Worm (Caenorhabditis elegans) whole organism, late embryonic: Measurements from ENCODE around the gene K07G6.1.

ENCODE experiments used
- C38D4.7 ChIP-seq: fragments of 200-800 bp; sonication (Bioruptor generic); optimal IDR thresholded peaks from 2 replicates; lab custom pipeline; 2018; ENCODE audit warnings: mild to moderate bottlenecking, missing genetic modification characterization, moderate library complexity, missing compliant biosample characterization
- K02D7.2 ChIP-seq: sonication (generic microtip); optimal IDR thresholded peaks from 2 replicates; lab custom pipeline; 2017; ENCODE audit warnings: mild to moderate bottlenecking, missing genetic modification characterization, missing compliant biosample characterization
- ahr-1 ChIP-seq: sonication (generic microtip); optimal IDR thresholded peaks from 2 replicates; lab custom pipeline; 2016; ENCODE audit warnings: missing genetic modification characterization, missing compliant biosample characterization
- ama-1 ChIP-seq: fragments of 150-350 bp; optimal IDR thresholded peaks from 2 replicates; lab custom pipeline; 2014
- ceh-14 ChIP-seq: sonication (generic microtip); optimal IDR thresholded peaks from 2 replicates; lab custom pipeline; 2016; ENCODE audit warnings: missing genotype, missing genetic modification characterization, missing compliant biosample characterization
- ceh-18 ChIP-seq: sonication (generic microtip); optimal IDR thresholded peaks from 2 replicates; lab custom pipeline; 2016; ENCODE audit warnings: missing genetic modification characterization, missing compliant biosample characterization
- ceh-19 ChIP-seq: fragments of 200-800 bp; sonication (Bioruptor generic); optimal IDR thresholded peaks from 2 replicates; lab custom pipeline; 2018; ENCODE audit warnings: mild to moderate bottlenecking, missing genetic modification characterization, missing compliant biosample characterization
- ceh-24 ChIP-seq: sonication (generic microtip); optimal IDR thresholded peaks from 2 replicates; lab custom pipeline; 2016; ENCODE audit warnings: mild to moderate bottlenecking, missing genetic modification characterization, missing compliant biosample characterization
- ceh-34 ChIP-seq: sonication (generic microtip); optimal IDR thresholded peaks from 2 replicates; lab custom pipeline; 2016; ENCODE audit warnings: mild to moderate bottlenecking, missing genetic modification characterization, missing compliant biosample characterization
- ceh-45 ChIP-seq: fragments of 200-800 bp; sonication (Bioruptor generic); IDR thresholded peaks from 2 replicates; pipeline ENCODE4 v1.3.6; 2022; ENCODE audit warnings: missing genetic modification reagents, missing genetic modification characterization, missing compliant biosample characterization
- ceh-48 ChIP-seq: sonication (generic microtip); optimal IDR thresholded peaks from 2 replicates; lab custom pipeline; 2016; ENCODE audit warnings: missing genetic modification characterization, inconsistent platforms, missing compliant biosample characterization
- ceh-6 ChIP-seq: fragments of 200-800 bp; sonication (Bioruptor generic); optimal IDR thresholded peaks from 2 replicates; lab custom pipeline; 2018; ENCODE audit warnings: mild to moderate bottlenecking, missing genetic modification characterization, missing compliant biosample characterization
- che-1 ChIP-seq: sonication (generic microtip); optimal IDR thresholded peaks from 2 replicates; lab custom pipeline; 2016; ENCODE audit warnings: mild to moderate bottlenecking, missing genetic modification characterization, missing compliant biosample characterization
- elt-2 ChIP-seq: sonication (generic microtip); optimal IDR thresholded peaks from 2 replicates; lab custom pipeline; 2016; ENCODE audit warnings: missing genetic modification reagents, missing genetic modification characterization, missing compliant biosample characterization
- eyg-1 ChIP-seq: sonication (generic microtip); optimal IDR thresholded peaks from 2 replicates; lab custom pipeline; 2016; ENCODE audit warnings: missing genotype, missing genetic modification characterization, missing compliant biosample characterization
- gmeb-2 ChIP-seq: sonication (generic microtip); optimal IDR thresholded peaks from 2 replicates; lab custom pipeline; 2016; ENCODE audit warnings: missing genetic modification characterization, inconsistent platforms, missing compliant biosample characterization
- hlh-13 ChIP-seq: fragments of 200-800 bp; sonication (Bioruptor generic); optimal IDR thresholded peaks from 2 replicates; lab custom pipeline; 2018; ENCODE audit warnings: mild to moderate bottlenecking, missing genetic modification characterization, missing compliant biosample characterization
- hlh-15 ChIP-seq: sonication (generic microtip); optimal IDR thresholded peaks from 2 replicates; lab custom pipeline; 2016; ENCODE audit warnings: missing genetic modification characterization, missing compliant biosample characterization
- hlh-30 ChIP-seq: sonication (generic microtip); optimal IDR thresholded peaks from 2 replicates; lab custom pipeline; 2017; ENCODE audit warnings: antibody characterized with exemption, missing genetic modification characterization, missing compliant biosample characterization; ENCODE audit not compliant: insufficient read depth
- madf-2 ChIP-seq: sonication (generic microtip); optimal IDR thresholded peaks from 2 replicates; lab custom pipeline; 2017; ENCODE audit warnings: missing genetic modification characterization, missing compliant biosample characterization
- mec-3 ChIP-seq: sonication (generic microtip); optimal IDR thresholded peaks from 2 replicates; lab custom pipeline; 2016; ENCODE audit warnings: borderline replicate concordance, missing genetic modification characterization, missing compliant biosample characterization
- pag-3 ChIP-seq: sonication (generic microtip); optimal IDR thresholded peaks from 2 replicates; lab custom pipeline; 2016; ENCODE audit warnings: missing compliant biosample characterization, missing genetic modification characterization, borderline replicate concordance
- pat-9 ChIP-seq: fragments of 200-800 bp; sonication (Bioruptor generic); optimal IDR thresholded peaks from 2 replicates; lab custom pipeline; 2018; ENCODE audit warnings: mild to moderate bottlenecking, missing genetic modification characterization, moderate library complexity, missing compliant biosample characterization
- pha-2 ChIP-seq: sonication (generic microtip); optimal IDR thresholded peaks from 2 replicates; lab custom pipeline; 2017; ENCODE audit warnings: mild to moderate bottlenecking, missing genetic modification characterization, missing compliant biosample characterization
- pha-4 ChIP-seq: fragments of 150-350 bp; optimal IDR thresholded peaks from 2 replicates; lab custom pipeline; 2018; ENCODE audit warnings: missing biosample characterization, missing genetic modification reagents, missing genetic modification characterization
- pros-1 ChIP-seq: fragments of 150-350 bp; optimal IDR thresholded peaks from 2 replicates; lab custom pipeline; 2014; ENCODE audit warnings: missing biosample characterization, missing genetic modification reagents, missing genetic modification characterization
- ref-2 ChIP-seq: sonication (generic microtip); optimal IDR thresholded peaks from 2 replicates; lab custom pipeline; 2016; ENCODE audit warnings: missing genetic modification characterization, missing compliant biosample characterization
- rnt-1 ChIP-seq: sonication (generic microtip); optimal IDR thresholded peaks from 2 replicates; lab custom pipeline; 2016; ENCODE audit warnings: missing genetic modification characterization, missing compliant biosample characterization
- sdc-2 ChIP-seq: sonication (generic microtip); optimal IDR thresholded peaks from 2 replicates; lab custom pipeline; 2016; ENCODE audit warnings: missing genotype, missing genetic modification characterization, missing compliant biosample characterization
- sox-2 ChIP-seq: fragments of 200-800 bp; sonication (Bioruptor generic); IDR thresholded peaks from 2 replicates; pipeline ENCODE4 v1.3.6; 2022; ENCODE audit warnings: missing genetic modification reagents, missing genetic modification characterization, missing compliant biosample characterization
- sox-4 ChIP-seq: sonication (generic microtip); optimal IDR thresholded peaks from 2 replicates; lab custom pipeline; 2017; ENCODE audit warnings: mild to moderate bottlenecking, missing genetic modification characterization, inconsistent platforms, missing compliant biosample characterization
- tbx-7 ChIP-seq: sonication (generic microtip); optimal IDR thresholded peaks from 2 replicates; lab custom pipeline; 2016; ENCODE audit warnings: missing genotype, missing genetic modification characterization, missing compliant biosample characterization
- ttx-3 ChIP-seq: sonication (generic microtip); optimal IDR thresholded peaks from 2 replicates; lab custom pipeline; 2016; ENCODE audit warnings: missing genetic modification reagents, missing genetic modification characterization, missing compliant biosample characterization
- unc-42 ChIP-seq: sonication (generic microtip); optimal IDR thresholded peaks from 2 replicates; lab custom pipeline; 2016; ENCODE audit warnings: missing genotype, missing genetic modification characterization, missing compliant biosample characterization
- unc-55 ChIP-seq: sonication (generic microtip); optimal IDR thresholded peaks from 2 replicates; lab custom pipeline; 2017; ENCODE audit warnings: missing biosample characterization, missing genetic modification reagents, missing genetic modification characterization
- unc-86 ChIP-seq: sonication (generic microtip); optimal IDR thresholded peaks from 2 replicates; lab custom pipeline; 2016; ENCODE audit warnings: missing genetic modification characterization, missing compliant biosample characterization
- ztf-16 ChIP-seq: sonication (generic microtip); optimal IDR thresholded peaks from 2 replicates; lab custom pipeline; 2017; ENCODE audit warnings: missing genetic modification characterization, missing compliant biosample characterization

The K07G6.1 gene

DNA sequence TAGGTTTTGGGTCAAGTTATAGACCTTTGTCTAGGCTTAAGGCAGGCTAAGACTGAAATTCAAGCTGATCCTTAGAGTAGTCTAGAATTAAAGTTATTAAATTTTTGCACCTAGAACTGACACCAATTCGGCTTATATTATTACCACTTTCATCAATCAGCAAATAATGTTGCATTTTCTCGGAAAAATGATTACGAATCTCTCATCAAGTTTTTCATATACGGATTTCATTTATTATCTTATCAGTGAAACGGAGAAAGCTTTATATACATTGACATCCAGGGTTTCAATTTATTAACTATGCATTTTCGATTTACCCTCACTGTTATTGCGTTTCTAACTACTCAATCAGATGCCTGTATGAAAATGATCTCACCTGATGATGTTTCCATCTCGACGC lies at the start of gene K07G6.1:
Gene K07G6.1 (plus strand): TSS at position 301 of the 400 bp plus-strand sequence.
- no peak for TF ChIP-seq ama-1 (lab: Kevin White, UChicago)
- no peak for TF ChIP-seq unc-55
- TF ChIP-seq pha-2 (tag; lab: Kevin White, UChicago), result no peak
- TF ChIP-seq hlh-30 (tag; lab: Kevin White, UChicago), result no peak
- no peak for TF ChIP-seq ceh-24 (tag; lab: Kevin White, UChicago)
- TF ChIP-seq ceh-34 (tag; lab: Kevin White, UChicago), result no peak
- TF ChIP-seq unc-42 (tag; lab: Kevin White, UChicago), result no peak
- TF ChIP-seq ahr-1, result no peak
- TF ChIP-seq ceh-14 (tag; lab: Kevin White, UChicago), result no peak
- no peak for TF ChIP-seq rnt-1 (tag; lab: Kevin White, UChicago)
- no peak for TF ChIP-seq madf-2
- TF ChIP-seq ceh-18 (tag; lab: Kevin White, UChicago), result no peak
- TF ChIP-seq elt-2, result no peak
- TF ChIP-seq eyg-1 (tag; lab: Kevin White, UChicago), result no peak
- TF ChIP-seq mec-3, result no peak
- TF ChIP-seq pag-3 (tag; lab: Kevin White, UChicago), result no peak

DNA sequence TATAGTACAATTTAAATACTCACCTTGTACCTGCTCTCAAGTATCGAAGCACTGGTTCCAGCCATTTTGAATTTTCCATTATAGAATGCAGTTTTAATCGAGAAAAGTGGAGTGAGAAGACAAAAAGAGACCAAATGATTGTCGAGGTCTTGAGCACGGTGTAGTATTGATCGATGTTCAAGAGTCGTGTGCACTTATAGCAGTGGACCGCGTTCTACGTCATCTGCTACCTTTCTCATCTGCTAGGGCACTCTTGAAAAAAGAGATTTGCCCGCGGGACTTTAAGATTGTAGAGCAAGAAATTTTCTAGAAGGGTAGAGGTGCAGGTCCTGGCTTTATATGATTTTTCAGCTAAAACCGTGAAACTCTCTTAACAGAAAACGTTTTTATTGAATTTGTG lies 48.5 kb upstream of the K07G6.1 start, which contains the start of gene fbxc-21:
Gene fbxc-21 (minus strand): TSS at position 101 of the 400 bp plus-strand sequence.
- TF ChIP-seq sdc-2 (no peak), pag-3 (tag; lab: Kevin White, UChicago) (no peak), pat-9 (tag; lab: Kevin White, UChicago) (no peak), K02D7.2 (tag; lab: Kevin White, UChicago) (no peak), ceh-48 (tag; lab: Kevin White, UChicago) (no peak), ttx-3 (tag; lab: Kevin White, UChicago) (no peak), che-1 (tag; lab: Kevin White, UChicago) (no peak), sox-4 (tag; lab: Kevin White, UChicago) (no peak), unc-55 (no peak), ceh-34 (tag; lab: Kevin White, UChicago) (no peak), C38D4.7 (no peak), ceh-19 (GFP tag; lab: Kevin White, UChicago) (no peak), ztf-16 (tag; lab: Kevin White, UChicago) (no peak), gmeb-2 (tag; lab: Kevin White, UChicago) (no peak), pha-4 (tag; lab: Kevin White, UChicago) (no peak), eyg-1 (tag; lab: Kevin White, UChicago) (no peak), pros-1 (tag; lab: Kevin White, UChicago) (no peak)

DNA sequence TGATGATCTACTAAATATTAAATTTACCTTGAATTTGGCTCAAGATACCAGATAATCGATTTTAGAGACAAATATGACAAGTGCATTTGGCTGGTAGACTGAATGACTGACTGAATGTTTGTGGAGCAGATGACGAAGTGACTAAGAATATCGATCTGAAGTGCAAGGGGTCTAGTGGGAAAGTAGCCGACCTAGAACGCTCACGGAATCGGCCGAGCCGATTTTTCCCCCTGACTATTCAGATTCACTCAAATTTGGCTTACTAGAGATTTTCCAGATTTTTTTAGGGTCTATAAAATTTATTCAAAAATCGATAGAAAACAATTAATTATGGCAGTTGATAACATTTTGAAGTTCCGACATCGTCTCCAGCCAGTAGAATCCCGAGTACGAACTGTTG lies 46.8 kb upstream of the K07G6.1 start, which contains the start of gene fbxc-26:
Gene fbxc-26 (minus strand): TSS at position 101 of the 400 bp plus-strand sequence.
- no peak for TF ChIP-seq ama-1 (lab: Kevin White, UChicago)
- TF ChIP-seq hlh-13, result no peak
- no peak for TF ChIP-seq hlh-15 (tag; lab: Kevin White, UChicago)
- TF ChIP-seq pha-4 (tag; lab: Kevin White, UChicago), result no peak

DNA sequence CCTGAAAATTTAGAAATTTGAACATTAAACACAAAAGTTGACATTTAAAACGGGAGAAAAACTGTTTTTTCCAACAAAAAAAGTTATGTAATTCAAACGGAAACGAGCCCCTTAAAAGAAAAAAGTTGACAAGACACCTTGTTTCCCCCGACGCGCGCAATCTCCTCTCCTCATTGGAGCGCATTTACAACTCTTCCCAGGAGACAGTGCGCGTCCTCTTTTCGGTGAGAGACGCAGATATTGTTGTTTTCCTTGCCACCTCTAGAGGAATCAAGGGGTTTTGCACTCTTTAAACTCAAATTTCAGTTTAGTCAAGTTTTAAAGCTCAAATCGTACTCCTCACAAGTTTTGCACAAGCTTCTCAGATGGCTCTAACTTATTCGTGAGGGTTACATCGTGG lies 45.5 kb upstream of the K07G6.1 start, which contains the start of gene F58E1.13:
Gene F58E1.13 (minus strand): TSS at position 12 of the 400 bp plus-strand sequence.
- TF ChIP-seq ref-2, result no peak
- no peak for TF ChIP-seq unc-86 (tag; lab: Kevin White, UChicago)
- no peak for TF ChIP-seq unc-42 (tag; lab: Kevin White, UChicago)
- TF ChIP-seq ceh-45, result no peak
- TF ChIP-seq hlh-13, result no peak

DNA sequence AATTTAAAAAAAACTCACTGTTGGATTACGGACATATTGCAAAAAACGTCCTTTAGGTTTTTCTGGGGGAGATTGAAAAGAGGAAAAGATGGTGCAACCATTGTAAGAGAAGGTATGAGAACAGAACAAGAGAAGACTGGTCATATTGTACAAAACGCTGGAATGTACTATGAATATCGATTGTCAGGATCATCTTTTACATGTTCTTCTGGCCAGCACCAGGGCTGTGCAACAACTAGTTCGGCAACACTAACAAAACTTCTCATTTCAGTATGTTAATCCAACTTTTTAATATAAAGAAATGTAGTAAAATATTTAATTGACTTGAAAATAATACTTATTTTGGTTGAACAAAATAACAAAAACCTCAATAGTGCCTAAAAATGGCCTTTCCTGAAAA lies 38.0 kb upstream of the K07G6.1 start, which contains the start of gene fbxb-47:
Gene fbxb-47 (minus strand): TSS at position 101 of the 400 bp plus-strand sequence.
- no peak for TF ChIP-seq pha-4 (tag; lab: Kevin White, UChicago)
- no peak for TF ChIP-seq ceh-6 (GFP tag; lab: Kevin White, UChicago)
- no peak for TF ChIP-seq eyg-1 (tag; lab: Kevin White, UChicago)
- TF ChIP-seq sox-2 (GFP tag; lab: Robert Waterston, UW), result no peak
- TF ChIP-seq tbx-7 (tag; lab: Kevin White, UChicago), result no peak
- no peak for TF ChIP-seq ceh-48 (tag; lab: Kevin White, UChicago)
